Worm (Caenorhabditis elegans): ENCODE results near the gene zip-1.

DNA sequence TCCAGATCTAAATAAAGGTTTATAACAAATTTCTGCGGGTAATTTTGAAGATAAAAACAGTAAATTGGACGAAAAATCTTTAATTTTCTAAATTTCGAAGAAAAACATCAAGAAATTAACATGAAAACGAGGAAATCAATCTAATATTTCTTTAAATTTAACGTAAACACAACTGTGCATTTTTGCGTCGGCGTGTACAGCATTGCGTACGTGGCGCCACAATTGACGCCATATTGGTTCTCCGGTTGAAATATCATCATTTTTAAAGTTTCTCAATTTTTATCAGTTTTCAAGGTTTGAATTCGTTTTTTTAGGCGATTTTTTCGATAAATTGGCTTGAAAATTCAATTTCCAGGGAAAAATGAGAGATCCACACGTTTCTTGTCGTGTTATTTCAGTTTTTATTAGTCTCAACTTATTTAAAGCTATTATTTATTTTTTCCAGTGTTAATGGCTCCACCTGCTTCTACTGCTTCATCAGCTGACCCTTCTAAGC, 36.5 kb downstream of the zip-1 start, which contains the start of gene rpt-6:
- TF ChIP-seq hlh-12 (tag; optimal IDR thresholded peaks at IDR 0.05) (no peak), nhr-80 (tag; optimal IDR thresholded peaks at IDR 0.05) (no peak), T07F8.4 (tag; optimal IDR thresholded peaks at IDR 0.05) (no peak), lin-35 (GFP tag; optimal IDR thresholded peaks at IDR 0.05) (peak in 1 of 3 experiments; percentile 45), snpc-4 (GFP tag; optimal IDR thresholded peaks at IDR 0.05) (peak; percentile 5), snpc-4 (tag; optimal IDR thresholded peaks at IDR 0.05) (no peak), ztf-25 (GFP tag; IDR thresholded peaks at IDR 0.05) (no peak), ztf-3 (GFP tag; optimal IDR thresholded peaks at IDR 0.05) (no peak), unc-62 (GFP tag; optimal IDR thresholded peaks at IDR 0.05) (no peak), pha-4 (tag; optimal IDR thresholded peaks at IDR 0.05) (no peak), zfh-2 (GFP tag; conservative IDR thresholded peaks at IDR 0.05) (no peak), hrde-1 (tag; optimal IDR thresholded peaks at IDR 0.05; ENCODE audit: borderline replicate concordance) (no peak)

All from whole organism, young adult.